Worm (Caenorhabditis elegans) whole organism, L3 larva: Measurements from ENCODE around the gene T08D2.6.
"Not testable (repeated sequence)": the region's sequence is repeated elsewhere in the genome, so short reads cannot be mapped to it uniquely, and the experiment has no call there.

ENCODE experiments used
- R02D3.7 ChIP-seq: fragments of 150-350 bp; optimal IDR thresholded peaks from 2 replicates; lab custom pipeline; 2014; ENCODE audit warnings: missing biosample characterization, missing genetic modification characterization
- ZK546.5 ChIP-seq: sonication (generic microtip); optimal IDR thresholded peaks from 2 replicates; lab custom pipeline; 2017; ENCODE audit warnings: missing biosample characterization, missing genetic modification characterization
- aly-2 ChIP-seq: fragments of 150-350 bp; optimal IDR thresholded peaks from 2 replicates; lab custom pipeline; 2014; ENCODE audit warnings: missing biosample characterization, missing genetic modification characterization
- ama-1 ChIP-seq: fragments of 150-350 bp; optimal IDR thresholded peaks from 2 replicates; lab custom pipeline; 2018
- daf-12 ChIP-seq: fragments of 150-350 bp; optimal IDR thresholded peaks from 2 replicates; lab custom pipeline; 2014; ENCODE audit warnings: missing biosample characterization, missing genetic modification reagents, missing genetic modification characterization
- egl-27 ChIP-seq: sonication (generic microtip); optimal IDR thresholded peaks from 4 replicates; lab custom pipeline; 2017; ENCODE audit warnings: missing biosample characterization, missing genetic modification reagents, missing genetic modification characterization
- egl-5 ChIP-seq: fragments of 150-350 bp; optimal IDR thresholded peaks from 2 replicates; lab custom pipeline; 2017; ENCODE audit warnings: missing biosample characterization, missing genetic modification reagents, missing genetic modification characterization, inconsistent platforms
- elt-1 ChIP-seq: fragments of 150-350 bp; optimal IDR thresholded peaks from 2 replicates; lab custom pipeline; 2014; ENCODE audit warnings: missing biosample characterization, missing genetic modification characterization
- elt-2 ChIP-seq: sonication (generic microtip); optimal IDR thresholded peaks from 2 replicates; lab custom pipeline; 2016; ENCODE audit warnings: missing genetic modification reagents, mild to moderate bottlenecking, missing genetic modification characterization, missing compliant biosample characterization
- elt-3 ChIP-seq, 3 experiments: fragments of 150-350 bp in 1 of 3; sonication (generic microtip) in 2 of 3; optimal IDR thresholded peaks; 2 replicates in 2 of 3; 4 replicates in 1 of 3; lab custom pipeline; 2014 to 2017; ENCODE audit warnings: missing biosample characterization in 3 of 3, missing genetic modification characterization in 3 of 3
- fkh-2 ChIP-seq: fragments of 150-350 bp; optimal IDR thresholded peaks from 2 replicates; lab custom pipeline; 2014; ENCODE audit warnings: missing biosample characterization, missing genetic modification reagents, missing genetic modification characterization
- jun-1 ChIP-seq: fragments of 150-350 bp; optimal IDR thresholded peaks from 2 replicates; lab custom pipeline; 2014; ENCODE audit warnings: missing biosample characterization, missing genetic modification reagents, missing genetic modification characterization
- lin-15B ChIP-seq: fragments of 150-350 bp; optimal IDR thresholded peaks from 2 replicates; lab custom pipeline; 2014; ENCODE audit warnings: missing biosample characterization, missing genetic modification characterization
- lin-39 ChIP-seq: fragments of 150-350 bp; optimal IDR thresholded peaks from 2 replicates; lab custom pipeline; 2018; ENCODE audit warnings: missing biosample characterization, missing genetic modification reagents, missing genetic modification characterization
- mdl-1 ChIP-seq: fragments of 150-350 bp; optimal IDR thresholded peaks from 2 replicates; lab custom pipeline; 2014; ENCODE audit warnings: missing biosample characterization, missing genetic modification characterization
- mml-1 ChIP-seq: fragments of 150-350 bp; sonication (generic microtip); optimal IDR thresholded peaks from 3 replicates; lab custom pipeline; 2014; ENCODE audit warnings: missing biosample characterization, missing genetic modification characterization
- nhr-11 ChIP-seq: fragments of 150-350 bp; optimal IDR thresholded peaks from 2 replicates; lab custom pipeline; 2014; ENCODE audit warnings: missing biosample characterization, missing genetic modification characterization
- nhr-237 ChIP-seq: fragments of 150-350 bp; optimal IDR thresholded peaks from 2 replicates; lab custom pipeline; 2014; ENCODE audit warnings: missing biosample characterization, missing genetic modification characterization
- nhr-25 ChIP-seq: sonication (generic microtip); optimal IDR thresholded peaks from 2 replicates; lab custom pipeline; 2017; ENCODE audit warnings: missing biosample characterization, missing genetic modification characterization
- nhr-28 ChIP-seq: fragments of 150-350 bp; optimal IDR thresholded peaks from 2 replicates; lab custom pipeline; 2014; ENCODE audit warnings: missing biosample characterization, missing genetic modification characterization
- nhr-67 ChIP-seq: fragments of 150-350 bp; optimal IDR thresholded peaks from 2 replicates; lab custom pipeline; 2014; ENCODE audit warnings: missing biosample characterization, missing genetic modification characterization
- nhr-77 ChIP-seq: fragments of 150-350 bp; optimal IDR thresholded peaks from 2 replicates; lab custom pipeline; 2014; ENCODE audit warnings: missing biosample characterization, missing genetic modification characterization
- pha-4 ChIP-seq: fragments of 150-350 bp; optimal IDR thresholded peaks from 2 replicates; lab custom pipeline; 2014; ENCODE audit warnings: missing biosample characterization, missing genetic modification reagents, missing genetic modification characterization
- pqm-1 ChIP-seq: fragments of 150-350 bp; optimal IDR thresholded peaks from 2 replicates; lab custom pipeline; 2017; ENCODE audit warnings: missing biosample characterization, missing genetic modification characterization, inconsistent platforms
- skn-1 ChIP-seq: fragments of 150-350 bp; optimal IDR thresholded peaks from 2 replicates; lab custom pipeline; 2014; ENCODE audit warnings: missing biosample characterization, missing genetic modification characterization
- snpc-4 ChIP-seq: fragments of 150-350 bp; optimal IDR thresholded peaks from 2 replicates; lab custom pipeline; 2014; ENCODE audit warnings: missing biosample characterization, missing genetic modification characterization
- tbx-2 ChIP-seq: sonication (generic microtip); optimal IDR thresholded peaks from 2 replicates; lab custom pipeline; 2016; ENCODE audit warnings: mild to moderate bottlenecking, missing genetic modification characterization, missing compliant biosample characterization
- unc-62 ChIP-seq: fragments of 150-350 bp; sonication (generic microtip); optimal IDR thresholded peaks from 4 replicates; lab custom pipeline; 2014; ENCODE audit warnings: missing biosample characterization, missing genetic modification reagents, missing genetic modification characterization

T08D2.6 gene

DNA sequence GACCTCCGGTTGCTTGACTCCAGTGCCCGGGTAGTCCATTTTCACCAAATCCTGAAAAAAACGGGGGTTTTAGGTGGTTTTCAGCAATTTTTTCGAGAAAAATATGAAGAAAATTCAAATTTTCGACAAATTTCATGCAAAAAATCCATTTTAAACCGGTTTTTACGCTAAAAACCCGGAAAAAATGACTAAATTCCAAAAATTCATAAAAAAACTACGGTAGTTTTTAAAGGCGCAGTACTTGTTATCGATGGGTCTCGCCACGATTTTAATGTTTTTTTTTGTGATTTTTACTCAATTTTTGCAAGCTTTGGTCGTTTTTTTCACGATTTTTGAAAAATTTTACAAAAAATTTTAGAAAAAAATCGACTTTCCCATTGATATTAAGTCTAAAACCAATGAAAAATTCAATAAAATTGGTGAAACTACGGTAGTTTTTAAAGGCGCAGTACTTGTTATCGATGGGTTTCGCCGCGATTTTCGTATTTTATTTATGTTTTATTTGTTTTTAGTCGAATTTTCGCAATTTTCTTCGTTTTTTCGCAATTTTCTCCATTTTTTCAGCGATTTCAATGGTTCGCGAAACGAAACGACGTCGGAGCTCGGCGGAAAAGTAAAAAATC is at the start of gene T08D2.6, which contains the start of gene chkr-1:
Gene T08D2.6, minus strand, starts transcription at position 51 of the 623 bp plus-strand sequence.
Gene chkr-1, plus strand, starts transcription at position 573 of the 623 bp plus-strand sequence.
- not testable (repeated sequence) for TF ChIP-seq jun-1, nhr-77, egl-5 (tag; lab: Kevin White, UChicago)

DNA sequence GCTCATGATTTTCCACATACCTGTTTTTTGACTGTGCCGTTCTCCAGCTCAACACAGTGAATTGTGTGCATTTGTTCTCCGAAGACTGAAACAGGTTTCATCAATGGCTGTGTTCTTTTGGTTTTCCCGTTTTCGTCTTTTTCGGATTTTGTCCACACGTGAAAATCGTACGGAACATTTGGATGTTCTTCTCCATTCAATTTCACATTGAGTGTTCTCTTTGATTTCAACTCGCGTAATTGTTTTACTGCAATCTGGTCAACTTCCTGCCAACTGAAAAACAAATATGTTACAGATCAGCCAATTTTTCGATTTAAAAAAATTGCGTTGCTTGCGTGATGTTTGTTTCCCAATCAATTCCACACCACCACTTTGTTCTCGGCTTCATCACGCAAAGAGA is 47.4 kb upstream of the T08D2.6 start, which contains the start of gene AC8.3:
Gene AC8.3, minus strand, starts transcription at position 101 of the 400 bp plus-strand sequence.
- not testable (repeated sequence) for TF ChIP-seq elt-3 (tag; optimal IDR thresholded peaks at IDR 0.05; lab: Kevin White, UChicago); lin-39 (tag; lab: Kevin White, UChicago); unc-62 (GFP tag; lab: Kevin White, UChicago)

DNA sequence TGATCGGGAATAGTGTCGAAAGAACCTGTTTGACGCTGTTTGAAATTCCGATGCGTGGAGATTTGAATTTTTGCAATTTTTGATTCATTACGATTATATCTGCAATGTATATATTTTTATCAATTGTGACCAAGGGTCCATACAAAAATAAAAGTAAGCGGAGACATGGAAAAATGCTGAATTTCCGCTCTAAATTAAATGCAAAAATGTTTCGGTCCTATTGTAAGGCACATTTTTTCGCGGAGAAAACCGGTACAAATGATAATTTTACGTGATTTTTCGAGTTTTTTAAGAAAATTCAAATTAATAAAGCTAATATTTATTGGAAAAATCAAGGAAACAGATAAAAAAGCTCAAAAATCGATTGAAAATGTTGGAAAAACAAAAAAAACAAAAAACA is 33.5 kb upstream of the T08D2.6 start, which contains the start of gene set-28:
Gene set-28, minus strand, starts transcription at position 101 of the 400 bp plus-strand sequence.
- TF ChIP-seq R02D3.7; ama-1 (lab: Kevin White, UChicago); nhr-77 (tag; lab: Kevin White, UChicago): not testable (repeated sequence)

DNA sequence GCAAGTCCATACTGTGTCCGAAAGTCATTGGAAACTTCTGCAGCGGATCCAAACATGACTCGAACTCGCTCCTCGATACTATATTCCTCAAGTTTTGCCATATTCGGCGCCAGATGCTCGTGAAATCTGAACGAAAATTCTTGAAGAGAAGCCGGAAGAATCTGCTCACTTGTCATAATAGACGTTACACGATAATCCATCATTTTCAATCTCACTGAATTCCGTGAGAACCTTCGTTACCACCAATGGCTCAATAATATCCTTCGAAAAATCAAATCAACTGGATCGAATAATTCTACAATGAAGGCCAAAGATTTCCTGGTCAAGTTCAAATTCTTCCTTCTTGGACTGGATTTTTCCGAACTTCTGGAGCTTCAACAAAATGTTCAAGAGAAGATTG is 29.2 kb upstream of the T08D2.6 start, which contains the start of gene Y73B3B.1:
Gene Y73B3B.1, minus strand, starts transcription at position 101 of the 400 bp plus-strand sequence.
- TF ChIP-seq egl-27, nhr-67, fkh-2: not testable (repeated sequence)

DNA sequence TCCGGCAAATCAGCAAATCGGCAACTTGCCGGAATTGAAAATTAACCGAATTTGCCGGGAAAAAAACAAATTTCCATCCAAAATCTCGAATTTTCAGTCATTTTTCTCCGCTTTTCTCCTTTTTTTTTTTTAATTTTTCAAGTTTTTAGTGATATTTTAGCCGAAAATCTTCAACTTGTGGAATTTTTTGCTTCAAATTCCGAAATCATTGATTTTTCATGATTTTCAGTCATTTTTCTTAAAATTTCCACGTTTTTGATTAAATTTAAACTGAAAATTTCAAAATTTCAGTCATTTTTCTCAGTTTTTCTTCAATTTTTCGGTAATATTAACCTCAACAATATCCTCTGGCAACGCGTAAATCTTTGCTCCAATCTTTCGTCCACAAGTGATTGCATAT is 27.7 kb upstream of the T08D2.6 start, which contains the start of gene Y73B3B.3:
Gene Y73B3B.3, plus strand, starts transcription at position 301 of the 400 bp plus-strand sequence.
- not testable (repeated sequence) for TF ChIP-seq mdl-1, egl-5, lin-15B (tag; lab: Kevin White, UChicago)

DNA sequence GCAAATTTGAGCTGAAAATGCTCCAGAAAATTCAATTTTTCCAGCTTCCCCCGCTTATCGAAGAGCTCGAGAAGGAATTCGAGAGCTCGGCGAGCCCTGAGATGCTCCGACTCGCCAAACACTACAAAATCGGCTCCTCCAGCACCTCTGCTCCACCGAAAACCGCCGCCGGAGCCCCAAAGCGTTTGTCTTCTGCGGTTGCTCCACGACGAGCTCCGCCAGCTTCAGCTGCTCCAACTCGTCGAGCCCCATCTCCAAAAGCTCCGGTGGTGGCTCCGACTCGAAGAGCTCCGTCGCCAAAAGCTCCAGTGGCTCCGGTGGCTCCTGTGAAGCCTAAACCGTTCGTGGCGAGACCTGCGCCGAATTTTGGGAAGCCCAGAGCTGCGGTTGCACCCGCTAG is 14.4 kb upstream of the T08D2.6 start:
- TF ChIP-seq nhr-237 (tag; lab: Kevin White, UChicago), result no peak
- no peak for TF ChIP-seq ZK546.5 (tag; lab: Kevin White, UChicago)
- no peak for TF ChIP-seq nhr-25 (tag; lab: Kevin White, UChicago)
- TF ChIP-seq egl-27, result no peak
- no peak for TF ChIP-seq nhr-28 (tag; lab: Kevin White, UChicago)
- TF ChIP-seq aly-2, result no peak
- TF ChIP-seq skn-1 (tag; lab: Kevin White, UChicago), result no peak
- no peak for TF ChIP-seq mdl-1 (tag; lab: Kevin White, UChicago)
- no peak for TF ChIP-seq snpc-4 (tag; lab: Kevin White, UChicago)
- TF ChIP-seq tbx-2 (tag; lab: Kevin White, UChicago), result no peak
- TF ChIP-seq jun-1 (tag; lab: Kevin White, UChicago), result no peak
- TF ChIP-seq elt-1 (tag; lab: Kevin White, UChicago), result no peak
- TF ChIP-seq mml-1, result no peak
- TF ChIP-seq pqm-1 (tag; lab: Kevin White, UChicago), result no peak
- TF ChIP-seq nhr-11, result no peak
- TF ChIP-seq, all 47 proteins: peak for 0

DNA sequence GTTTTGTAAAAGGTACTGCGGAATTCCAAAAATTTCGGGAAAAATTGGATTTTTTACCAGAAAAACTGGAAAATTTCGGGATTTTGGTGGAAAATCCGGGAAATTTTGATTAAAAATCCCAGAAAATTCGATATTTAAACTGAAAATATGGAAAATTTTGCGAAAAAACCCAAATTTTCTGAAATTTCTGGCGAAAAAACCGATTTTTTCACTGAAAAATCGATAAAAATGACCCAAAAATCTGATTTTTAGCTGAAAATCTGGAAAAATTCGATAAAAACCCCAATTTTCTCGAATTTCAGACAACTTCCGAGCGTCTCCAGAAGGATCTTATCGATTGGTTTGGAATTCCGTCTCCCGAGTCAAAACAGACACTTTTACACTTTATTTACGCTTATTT is 10.6 kb upstream of the T08D2.6 start, which contains the start of gene T08D2.8:
Gene T08D2.8, plus strand, starts transcription at position 301 of the 400 bp plus-strand sequence.
- TF ChIP-seq nhr-11, result no peak
- TF ChIP-seq pha-4, result no peak
- no peak for TF ChIP-seq daf-12
- TF ChIP-seq lin-15B (tag; lab: Kevin White, UChicago), result no peak
- no peak for TF ChIP-seq mdl-1 (tag; lab: Kevin White, UChicago)
- TF ChIP-seq elt-2 (tag; lab: Kevin White, UChicago), result no peak
- TF ChIP-seq mml-1, result no peak
- no peak for TF ChIP-seq fkh-2
- TF ChIP-seq, all 47 proteins: peak for 0
